Fruit fly (Drosophila melanogaster) whole organism, embryonic: ENCODE data around the gene CG8149.

Source experiments
- Asciz ChIP-seq: fragments of 200-800 bp; sonication (Bioruptor generic); optimal IDR thresholded peaks from 2 replicates; lab custom pipeline; 2017; ENCODE audit warnings: missing biosample characterization, mild to moderate bottlenecking, missing genetic modification characterization, missing genetic modification reagents
- CG10147 ChIP-seq: fragments of 200-800 bp; sonication (Bioruptor generic); optimal IDR thresholded peaks from 2 replicates; lab custom pipeline; 2019; ENCODE audit warnings: missing biosample characterization, mild to moderate bottlenecking, missing genetic modification characterization, moderate library complexity
- CG11085 ChIP-seq: fragments of 200-800 bp; sonication (Bioruptor generic); IDR thresholded peaks from 2 replicates; pipeline ENCODE4 v1.3.6; 2022; ENCODE audit warnings: missing biosample characterization, missing genetic modification characterization
- CG12769 ChIP-seq: fragments of 200-800 bp; sonication (Bioruptor generic); optimal IDR thresholded peaks from 2 replicates; lab custom pipeline; 2019; ENCODE audit warnings: missing biosample characterization, mild to moderate bottlenecking, missing genetic modification characterization, moderate library complexity
- CG12942 ChIP-seq: fragments of 200-800 bp; sonication (Bioruptor generic); optimal IDR thresholded peaks from 3 replicates; lab custom pipeline; 2016; ENCODE audit warnings: missing biosample characterization, missing genetic modification characterization
- CG13424 ChIP-seq: fragments of 200-800 bp; sonication (Bioruptor generic); optimal IDR thresholded peaks from 2 replicates; lab custom pipeline; 2019; ENCODE audit warnings: missing biosample characterization, mild to moderate bottlenecking, missing genetic modification characterization, moderate library complexity
- CG15011 ChIP-seq: fragments of 200-800 bp; sonication (Bioruptor generic); optimal IDR thresholded peaks from 3 replicates; lab custom pipeline; 2018; ENCODE audit warnings: missing biosample characterization, mild to moderate bottlenecking, missing genetic modification characterization
- CG16779 ChIP-seq: fragments of 200-800 bp; sonication (Bioruptor generic); IDR thresholded peaks from 2 replicates; pipeline ENCODE4 v1.3.6; 2022; ENCODE audit warnings: missing biosample characterization, missing genetic modification characterization
- CG17568 ChIP-seq: fragments of 200-800 bp; sonication (Bioruptor generic); optimal IDR thresholded peaks from 2 replicates; lab custom pipeline; 2018; ENCODE audit warnings: missing biosample characterization, mild to moderate bottlenecking, missing genetic modification characterization, moderate library complexity
- CG3726 ChIP-seq: fragments of 200-800 bp; sonication (Bioruptor generic); IDR thresholded peaks from 3 replicates; pipeline ENCODE4, ENCODE4 v1.3.6; 2022; ENCODE audit warnings: missing biosample characterization, missing genetic modification characterization
- CG6254 ChIP-seq: fragments of 200-800 bp; sonication (Bioruptor generic); optimal IDR thresholded peaks from 3 replicates; lab custom pipeline; 2017; ENCODE audit warnings: mild to moderate bottlenecking, missing biosample characterization, missing genetic modification reagents, missing genetic modification characterization
- CG6683 ChIP-seq: fragments of 200-800 bp; sonication (Bioruptor generic); optimal IDR thresholded peaks from 2 replicates; lab custom pipeline; 2017; ENCODE audit warnings: missing biosample characterization, mild to moderate bottlenecking, missing genetic modification characterization, missing genetic modification reagents
- CG7271 ChIP-seq: fragments of 200-800 bp; sonication (Bioruptor generic); optimal IDR thresholded peaks from 2 replicates; lab custom pipeline; 2018; ENCODE audit warnings: missing biosample characterization, mild to moderate bottlenecking, missing genetic modification characterization, moderate library complexity
- CG7357 ChIP-seq: fragments of 200-800 bp; sonication (Bioruptor generic); IDR thresholded peaks from 3 replicates; pipeline ENCODE4 v1.3.6; 2022; ENCODE audit warnings: missing biosample characterization, missing genetic modification characterization
- CG7928 ChIP-seq: fragments of 200-800 bp; sonication (Bioruptor generic); optimal IDR thresholded peaks from 2 replicates; lab custom pipeline; 2017; ENCODE audit warnings: missing biosample characterization, mild to moderate bottlenecking, missing genetic modification characterization
- CG7963 ChIP-seq: fragments of 200-800 bp; sonication (Bioruptor generic); IDR thresholded peaks from 3 replicates; pipeline ENCODE4 v1.3.6; 2022; ENCODE audit warnings: missing biosample characterization, missing genetic modification characterization; ENCODE audit not compliant: partially characterized antibody
- CG8765 ChIP-seq: fragments of 200-800 bp; sonication (Bioruptor generic); IDR thresholded peaks from 2 replicates; pipeline ENCODE4 v1.3.6; 2022; ENCODE audit warnings: missing biosample characterization, missing genetic modification characterization
- CrebB ChIP-seq: fragments of 200-800 bp; sonication (Bioruptor generic); optimal IDR thresholded peaks from 3 replicates; lab custom pipeline; 2018; ENCODE audit warnings: missing biosample characterization, mild to moderate bottlenecking, missing genetic modification characterization
- D ChIP-seq, 2 experiments: fragments of 200-800 bp in 1 of 2; fragments of >200 bp in 1 of 2; sonication (Bioruptor generic) in 1 of 2; optimal IDR thresholded peaks; 2 replicates in 1 of 2; 3 replicates in 1 of 2; lab custom pipeline; 2017; ENCODE audit warnings: mild to moderate bottlenecking in 1 of 2, missing biosample characterization in 1 of 2, missing genetic modification characterization in 1 of 2, missing genetic modification reagents in 1 of 2
- Doc3 ChIP-seq: fragments of 200-800 bp; sonication (Bioruptor generic); IDR thresholded peaks from 3 replicates; pipeline ENCODE4 v1.3.6; 2022; ENCODE audit warnings: missing biosample characterization, missing genetic modification characterization; ENCODE audit not compliant: partially characterized antibody
- Ets65A ChIP-seq: fragments of 200-800 bp; sonication (Bioruptor generic); peaks from one replicate; lab custom pipeline; 2016; ENCODE audit warnings: missing biosample characterization, missing genetic modification characterization
- Fer3 ChIP-seq: fragments of 200-800 bp; sonication (Bioruptor generic); optimal IDR thresholded peaks from 2 replicates; lab custom pipeline; 2018; ENCODE audit warnings: missing biosample characterization, mild to moderate bottlenecking, missing genetic modification characterization, moderate library complexity
- Hr51 ChIP-seq, 2 experiments: fragments of 200-800 bp; sonication (Bioruptor generic); optimal IDR thresholded peaks; 2 replicates in 1 of 2; 3 replicates in 1 of 2; lab custom pipeline; 2016 to 2018; ENCODE audit warnings: missing biosample characterization in 2 of 2, missing genetic modification characterization in 2 of 2, mild to moderate bottlenecking in 1 of 2, moderate library complexity in 1 of 2
- Nf-YC ChIP-seq: fragments of 200-800 bp; optimal IDR thresholded peaks from 3 replicates; lab custom pipeline; 2019; ENCODE audit warnings: missing biosample characterization, mild to moderate bottlenecking, missing genetic modification characterization, moderate library complexity
- Rx ChIP-seq: fragments of 200-800 bp; sonication (Bioruptor generic); IDR thresholded peaks from 2 replicates; pipeline ENCODE4 v1.3.6; 2022; ENCODE audit warnings: missing biosample characterization, missing genetic modification characterization
- ac ChIP-seq: fragments of 200-800 bp; sonication (Bioruptor generic); optimal IDR thresholded peaks from 3 replicates; lab custom pipeline; 2017; ENCODE audit warnings: missing biosample characterization, mild to moderate bottlenecking, missing genetic modification characterization
- al ChIP-seq: fragments of 200-800 bp; sonication (Bioruptor generic); IDR thresholded peaks from 2 replicates; pipeline ENCODE4 v1.3.6; 2022; ENCODE audit warnings: missing biosample characterization, missing genetic modification characterization
- ap ChIP-seq: fragments of 200-800 bp; sonication (Bioruptor generic); IDR thresholded peaks from 2 replicates; pipeline ENCODE4 v1.3.6; 2022; ENCODE audit warnings: missing biosample characterization, missing genetic modification characterization
- ase ChIP-seq: fragments of 200-800 bp; sonication (Bioruptor generic); IDR thresholded peaks from 3 replicates; pipeline ENCODE4 v1.3.6; 2022; ENCODE audit warnings: missing biosample characterization, missing genetic modification characterization
- cwo ChIP-seq: fragments of 200-800 bp; sonication (Bioruptor generic); optimal IDR thresholded peaks from 3 replicates; lab custom pipeline; 2017; ENCODE audit warnings: missing biosample characterization, missing genetic modification characterization, mild to moderate bottlenecking, moderate library complexity, missing genetic modification reagents
- danr ChIP-seq: fragments of 200-800 bp; sonication (Bioruptor generic); IDR thresholded peaks from 2 replicates; pipeline ENCODE4 v1.3.6; 2022; ENCODE audit warnings: missing biosample characterization, missing genetic modification characterization
- fd102C ChIP-seq: fragments of 200-800 bp; sonication (Bioruptor generic); optimal IDR thresholded peaks from 2 replicates; lab custom pipeline; 2018; ENCODE audit warnings: missing biosample characterization, mild to moderate bottlenecking, missing genetic modification characterization, moderate library complexity
- h ChIP-seq: fragments of >200 bp; optimal IDR thresholded peaks from 2 replicates; lab custom pipeline; 2017
- jing ChIP-seq: fragments of 200-800 bp; sonication (Bioruptor generic); optimal IDR thresholded peaks from 2 replicates; lab custom pipeline; 2018; ENCODE audit warnings: missing biosample characterization, mild to moderate bottlenecking, missing genetic modification characterization
- kay ChIP-seq: fragments of 200-800 bp; sonication (Bioruptor generic); optimal IDR thresholded peaks from 2 replicates; lab custom pipeline; 2016; ENCODE audit warnings: missing biosample characterization, missing genetic modification characterization
- lmd ChIP-seq: fragments of 200-800 bp; sonication (Bioruptor generic); IDR thresholded peaks from 2 replicates; pipeline ENCODE4 v1.3.6; 2022; ENCODE audit warnings: missing biosample characterization, missing genetic modification characterization
- nmo ChIP-seq: fragments of 200-800 bp; sonication (Bioruptor generic); optimal IDR thresholded peaks from 2 replicates; lab custom pipeline; 2018; ENCODE audit warnings: missing biosample characterization, mild to moderate bottlenecking, missing genetic modification characterization, moderate library complexity
- org-1 ChIP-seq: fragments of 200-800 bp; sonication (Bioruptor generic); optimal IDR thresholded peaks from 2 replicates; lab custom pipeline; 2017; ENCODE audit warnings: missing biosample characterization, missing genetic modification characterization
- pnt ChIP-seq: fragments of 200-800 bp; sonication (Bioruptor generic); optimal IDR thresholded peaks from 3 replicates; lab custom pipeline; 2016; ENCODE audit warnings: missing biosample characterization, missing genetic modification characterization
- psq ChIP-seq: fragments of 200-800 bp; sonication (Bioruptor generic); optimal IDR thresholded peaks from 2 replicates; lab custom pipeline; 2017; ENCODE audit warnings: missing biosample characterization, missing genetic modification characterization
- rib ChIP-seq: fragments of 200-800 bp; sonication (Bioruptor generic); IDR thresholded peaks from 2 replicates; pipeline ENCODE4 v1.3.6; 2022; ENCODE audit warnings: missing biosample characterization, missing genetic modification characterization
- run ChIP-seq: fragments of 200-800 bp; sonication (Bioruptor generic); optimal IDR thresholded peaks from 3 replicates; lab custom pipeline; 2018; ENCODE audit warnings: missing biosample characterization, mild to moderate bottlenecking, missing genetic modification characterization
- sens ChIP-seq: fragments of 200-800 bp; sonication (Bioruptor generic); peaks from one replicate; lab custom pipeline; 2016; ENCODE audit warnings: missing biosample characterization, missing genetic modification characterization
- slbo ChIP-seq: fragments of 200-800 bp; sonication (Bioruptor generic); IDR thresholded peaks from 2 replicates; pipeline ENCODE4 v1.3.6; 2022; ENCODE audit warnings: missing biosample characterization, missing genetic modification characterization
- sna ChIP-seq: fragments of 200-800 bp; sonication (Bioruptor generic); IDR thresholded peaks from 2 replicates; pipeline ENCODE4 v1.3.6; 2022; ENCODE audit warnings: missing biosample characterization, missing genetic modification characterization; ENCODE audit not compliant: partially characterized antibody
- tup ChIP-seq: fragments of 200-800 bp; sonication (Bioruptor generic); optimal IDR thresholded peaks from 2 replicates; lab custom pipeline; 2016; ENCODE audit warnings: missing biosample characterization, mild to moderate bottlenecking, missing genetic modification characterization, moderate library complexity
- tx ChIP-seq: fragments of 200-800 bp; sonication (Bioruptor generic); optimal IDR thresholded peaks from 2 replicates; lab custom pipeline; 2016; ENCODE audit warnings: missing biosample characterization, missing genetic modification characterization
- unpg ChIP-seq: fragments of 200-800 bp; sonication (Bioruptor generic); optimal IDR thresholded peaks from 3 replicates; lab custom pipeline; 2018; ENCODE audit warnings: missing biosample characterization, mild to moderate bottlenecking, missing genetic modification characterization, moderate library complexity
- vvl ChIP-seq: fragments of 200-800 bp; sonication (Bioruptor generic); IDR thresholded peaks from 2 replicates; pipeline ENCODE4 v1.3.6; 2022; ENCODE audit warnings: missing biosample characterization, missing genetic modification characterization
- zen ChIP-seq: fragments of 200-800 bp; sonication (Bioruptor generic); optimal IDR thresholded peaks from 3 replicates; lab custom pipeline; 2018; ENCODE audit warnings: missing biosample characterization, mild to moderate bottlenecking, missing genetic modification characterization, moderate library complexity

Gene CG8149

dm6 chr3R:9496748-9497147, 7.7 kb upstream of the CG8149 start (continued):
- no peak for TF ChIP-seq CG6683 (GFP tag; lab: Kevin White, UChicago)
- no peak for TF ChIP-seq ac (GFP tag; lab: Kevin White, UChicago)
- no peak for TF ChIP-seq ase (GFP tag; lab: Robert Waterston, UW)
- TF ChIP-seq CG15011 (GFP tag; lab: Kevin White, UChicago) = no peak
- peak; percentile 62 for TF ChIP-seq unpg (GFP tag; lab: Kevin White, UChicago)
- peak; percentile 70 for TF ChIP-seq Nf-YC (tag; lab: Kevin White, UChicago)
- peak; percentile 63 for TF ChIP-seq CG13424 (tag; lab: Kevin White, UChicago)
- TF ChIP-seq tx (GFP tag; lab: Kevin White, UChicago) = peak; percentile 78
- TF ChIP-seq slbo (GFP tag; lab: Robert Waterston, UW) = peak; percentile 92
- TF ChIP-seq D (optimal IDR thresholded peaks at IDR 0.05; lab: Kevin White, UChicago) = no peak
- TF ChIP-seq D (GFP tag; optimal IDR thresholded peaks at IDR 0.05; lab: Kevin White, UChicago) = no peak
- TF ChIP-seq CG8765 (GFP tag; lab: Robert Waterston, UW) = peak; percentile 23; the same call in 1 of the 2 replicates
- peak; percentile 70 for TF ChIP-seq sna (GFP tag; lab: Robert Waterston, UW)
- TF ChIP-seq h (lab: Kevin White, UChicago) = no peak
- peak; percentile 38 for TF ChIP-seq CG7928
- TF ChIP-seq CrebB = peak; percentile 44
- TF ChIP-seq danr (GFP tag; lab: Robert Waterston, UW) = 0 out of 2 replicates have a peak, but pooled peaks have one; percentile 30
- no peak for TF ChIP-seq CG7357 (GFP tag; lab: Robert Waterston, UW)
- TF ChIP-seq lmd (GFP tag; lab: Robert Waterston, UW) = peak; percentile 61; the same call in 1 of the 2 replicates
- TF ChIP-seq vvl (GFP tag; lab: Robert Waterston, UW) = peak; percentile 89
- peak; percentile 64 for TF ChIP-seq zen (tag; lab: Kevin White, UChicago)
- TF ChIP-seq CG12942 (GFP tag; lab: Kevin White, UChicago) = peak; percentile 74
- TF ChIP-seq CG11085 (GFP tag; lab: Robert Waterston, UW) = peak; percentile 78
- peak; percentile 72 for TF ChIP-seq rib
- peak; percentile 44 for TF ChIP-seq psq
- peak; percentile 42 for TF ChIP-seq cwo (GFP tag; lab: Kevin White, UChicago)
- TF ChIP-seq CG7271 = no peak
- 0 out of 2 replicates have a peak, but pooled peaks have one; percentile 23 for TF ChIP-seq Rx
- peak; percentile 90 for TF ChIP-seq CG16779 (GFP tag; lab: Robert Waterston, UW)
- TF ChIP-seq nmo (GFP tag; lab: Kevin White, UChicago) = peak; percentile 78
- TF ChIP-seq org-1 = peak; percentile 15
- peak; percentile 60 for TF ChIP-seq Fer3 (tag; lab: Kevin White, UChicago)
- TF ChIP-seq run (tag; lab: Kevin White, UChicago) = peak; percentile 9
- no peak for TF ChIP-seq fd102C (GFP tag; lab: Kevin White, UChicago)
- peak; percentile 76 for TF ChIP-seq kay (GFP tag; lab: Kevin White, UChicago)
- TF ChIP-seq ap = no peak
- peak; percentile 44 for TF ChIP-seq jing (GFP tag; lab: Kevin White, UChicago)
- TF ChIP-seq CG7963 (GFP tag; lab: Robert Waterston, UW) = peak; percentile 42; the same call in 2 of the 3 replicates
- no peak for TF ChIP-seq CG3726
- no peak for TF ChIP-seq CG6254 (GFP tag; lab: Kevin White, UChicago)
- peak; percentile 62 for TF ChIP-seq CG10147 (GFP tag; lab: Kevin White, UChicago)
- TF ChIP-seq pnt = peak; percentile 74
- TF ChIP-seq Asciz (GFP tag; lab: Kevin White, UChicago) = no peak
- peak; percentile 24 for TF ChIP-seq CG17568 (GFP tag; lab: Kevin White, UChicago)
- TF ChIP-seq al = peak; percentile 67
- peak; percentile 100 for TF ChIP-seq Ets65A (GFP tag; lab: Kevin White, UChicago)
- no peak for TF ChIP-seq Doc3 (GFP tag; lab: Robert Waterston, UW)
- peak; percentile 93 for TF ChIP-seq sens (GFP tag; lab: Kevin White, UChicago)
- peak; percentile 77 for TF ChIP-seq CG12769 (tag; lab: Kevin White, UChicago)
- TF ChIP-seq Hr51 (GFP tag; optimal IDR thresholded peaks at IDR 0.05; lab: Kevin White, UChicago) = peak; percentile 37 to 83
- TF ChIP-seq tup (GFP tag; lab: Kevin White, UChicago) = no peak
